Worm (Caenorhabditis elegans): ENCODE measurements around the gene pir-2.

Gene pir-2

ce11 chrIII:9443417-9444027, at the start of gene pir-2 (continued):
- TF ChIP-seq gmeb-2 (tag; optimal IDR thresholded peaks at IDR 0.05) (no peak), ceh-34 (tag; optimal IDR thresholded peaks at IDR 0.05) (peak; percentile 75), ref-2 (tag; optimal IDR thresholded peaks at IDR 0.05) (no peak), mec-3 (tag; optimal IDR thresholded peaks at IDR 0.05; ENCODE audit: borderline replicate concordance) (no peak), ahr-1 (tag; optimal IDR thresholded peaks at IDR 0.05) (no peak), unc-3 (GFP tag; conservative IDR thresholded peaks at IDR 0.05) (peak; percentile 38; the same call in 1 of the 2 replicates), unc-3 (tag; optimal IDR thresholded peaks at IDR 0.05) (no peak), ceh-48 (tag; optimal IDR thresholded peaks at IDR 0.05) (peak; percentile 99), K09A11.1 (tag; optimal IDR thresholded peaks at IDR 0.05; ENCODE audit: insufficient read depth) (peak; percentile 51), ceh-9 (tag; optimal IDR thresholded peaks at IDR 0.05) (no peak), odd-2 (tag; optimal IDR thresholded peaks at IDR 0.05) (no peak), pros-1 (tag; optimal IDR thresholded peaks at IDR 0.05) (peak; percentile 21), unc-42 (tag; optimal IDR thresholded peaks at IDR 0.05) (peak; percentile 64), sox-2 (GFP tag; IDR thresholded peaks at IDR 0.05) (peak; percentile 26; the same call in 1 of the 2 replicates), unc-86 (tag; optimal IDR thresholded peaks at IDR 0.05) (no peak), hlh-13 (GFP tag; optimal IDR thresholded peaks at IDR 0.05) (no peak)

ce11 chrIII:9490783-9491547, 47.5 kb upstream of the pir-2 start, which contains the start of the genes dars-1 and ctr-9:
TSS of gene dars-1 (minus strand) at chrIII:9491215.
TSS of gene ctr-9 (plus strand) at chrIII:9491396.
- TF ChIP-seq nfya-1 (tag; optimal IDR thresholded peaks at IDR 0.05) (no peak), fkh-6 (tag; optimal IDR thresholded peaks at IDR 0.05) (no peak), syd-9 (tag; optimal IDR thresholded peaks at IDR 0.05) (no peak), F13H6.1 (tag; optimal IDR thresholded peaks at IDR 0.05) (no peak), pha-4 (tag; optimal IDR thresholded peaks at IDR 0.05) (no peak), ceh-31 (tag; optimal IDR thresholded peaks at IDR 0.05) (no peak), eyg-1 (tag; optimal IDR thresholded peaks at IDR 0.05) (no peak), pag-3 (tag; optimal IDR thresholded peaks at IDR 0.05; ENCODE audit: borderline replicate concordance) (no peak), pqm-1 (tag; optimal IDR thresholded peaks at IDR 0.05) (no peak), ceh-45 (GFP tag; IDR thresholded peaks at IDR 0.05) (no peak), ceh-19 (GFP tag; optimal IDR thresholded peaks at IDR 0.05) (no peak), pros-1 (tag; optimal IDR thresholded peaks at IDR 0.05) (no peak), ceh-24 (tag; optimal IDR thresholded peaks at IDR 0.05) (no peak), hlh-13 (GFP tag; optimal IDR thresholded peaks at IDR 0.05) (no peak), pha-2 (tag; optimal IDR thresholded peaks at IDR 0.05) (no peak), madf-2 (tag; optimal IDR thresholded peaks at IDR 0.05) (no peak), dve-1 (tag; optimal IDR thresholded peaks at IDR 0.05) (no peak)

- TF ChIP-seq pax-1 (tag; optimal IDR thresholded peaks at IDR 0.05) = no peak
- TF ChIP-seq nfya-1 (tag; optimal IDR thresholded peaks at IDR 0.05) = no peak
- TF ChIP-seq unc-86 (tag; optimal IDR thresholded peaks at IDR 0.05) = no peak
Measured at ce11 chrIII:9489798-9490197, 46.4 kb upstream of the pir-2 start.

DNA sequence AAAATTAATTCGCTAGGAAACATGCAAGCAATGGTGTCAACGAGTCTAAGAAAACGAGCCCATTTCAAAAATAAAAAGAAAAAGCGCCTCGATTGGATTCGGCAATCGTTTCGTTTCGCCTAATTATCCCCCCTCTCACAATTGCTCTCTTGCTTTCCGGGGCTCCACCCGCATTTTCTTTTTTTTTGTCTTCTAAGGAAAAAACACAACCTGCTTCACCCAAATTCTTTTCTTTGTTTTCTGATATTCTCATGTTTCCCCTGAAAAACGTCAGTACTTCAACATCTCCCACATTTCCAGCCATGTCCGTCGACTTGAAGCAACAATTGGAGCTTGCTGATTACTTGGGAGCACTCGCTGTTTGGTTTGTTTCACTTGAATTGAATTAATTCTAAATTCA, 45.0 kb upstream of the pir-2 start, which contains the start of gene nlp-36:
Gene nlp-36 (plus strand): TSS at position 301 of the 400 bp plus-strand sequence.
- TF ChIP-seq dve-1 (tag; optimal IDR thresholded peaks at IDR 0.05) (no peak), madf-2 (tag; optimal IDR thresholded peaks at IDR 0.05) (no peak), sox-2 (GFP tag; IDR thresholded peaks at IDR 0.05) (no peak), F13H6.1 (tag; optimal IDR thresholded peaks at IDR 0.05) (no peak), tbx-2 (tag; optimal IDR thresholded peaks at IDR 0.05) (no peak), K02D7.2 (tag; optimal IDR thresholded peaks at IDR 0.05) (no peak), rnt-1 (tag; optimal IDR thresholded peaks at IDR 0.05) (no peak), C38D4.7 (GFP tag; optimal IDR thresholded peaks at IDR 0.05) (no peak), hlh-30 (tag; optimal IDR thresholded peaks at IDR 0.05; ENCODE audit: insufficient read depth) (no peak), unc-55 (GFP tag; optimal IDR thresholded peaks at IDR 0.05) (no peak), hlh-15 (tag; optimal IDR thresholded peaks at IDR 0.05) (no peak), ceh-30 (tag; optimal IDR thresholded peaks at IDR 0.05) (no peak), ceh-6 (GFP tag; optimal IDR thresholded peaks at IDR 0.05) (no peak), K09A11.1 (tag; optimal IDR thresholded peaks at IDR 0.05; ENCODE audit: insufficient read depth) (no peak), ama-1 (optimal IDR thresholded peaks at IDR 0.05) (no peak), unc-42 (tag; optimal IDR thresholded peaks at IDR 0.05) (no peak), gmeb-2 (tag; optimal IDR thresholded peaks at IDR 0.05) (no peak), sox-4 (tag; optimal IDR thresholded peaks at IDR 0.05) (no peak), pha-4 (tag; optimal IDR thresholded peaks at IDR 0.05) (no peak)
